Worm (Caenorhabditis elegans): ENCODE results near the gene W05B10.6.

DNA sequence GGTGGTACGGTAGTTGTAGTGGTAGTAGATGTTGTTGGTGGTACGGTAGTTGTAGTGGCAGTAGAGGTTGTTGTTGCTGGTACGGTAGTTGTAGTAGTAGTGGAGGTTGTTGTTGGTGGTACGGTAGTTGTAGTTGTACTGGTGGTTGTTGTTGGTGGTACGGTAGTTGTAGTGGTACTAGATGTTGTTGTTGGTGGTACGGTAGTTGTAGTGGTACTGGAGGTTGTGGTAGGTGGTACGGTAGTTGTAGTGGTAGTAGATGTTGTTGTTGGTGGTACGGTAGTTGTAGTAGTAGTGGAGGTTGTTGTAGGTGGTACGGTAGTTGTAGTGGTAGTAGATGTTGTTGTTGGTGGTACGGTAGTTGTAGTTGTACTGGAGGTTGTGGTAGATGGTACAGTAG lies 25.0 kb downstream of the W05B10.6 start:
- TF ChIP-seq scrt-1 (GFP tag; IDR thresholded peaks at IDR 0.05) = no peak
- no peak for TF ChIP-seq ama-1 (optimal IDR thresholded peaks at IDR 0.05)
- TF ChIP-seq hmg-4 (GFP tag; optimal IDR thresholded peaks at IDR 0.05) = no peak
- TF ChIP-seq flt-1 (GFP tag; IDR thresholded peaks at IDR 0.05) = no peak
- no peak for TF ChIP-seq ceh-36 (tag; optimal IDR thresholded peaks at IDR 0.05)
